Worm (Caenorhabditis elegans) whole organism, L4 larva: Measurements from ENCODE around the gene ctsa-4.1.

Experiments used
- D1046.2 ChIP-seq: fragments of 200-800 bp; sonication (Bioruptor generic); IDR thresholded peaks from 2 replicates; pipeline ENCODE4 v1.3.6; 2022; ENCODE audit warnings: missing genetic modification characterization, missing compliant biosample characterization
- F10B5.3 ChIP-seq: sonication (generic microtip); optimal IDR thresholded peaks from 2 replicates; lab custom pipeline; 2016; ENCODE audit warnings: mild to moderate bottlenecking, missing genetic modification characterization, missing compliant biosample characterization
- F26F4.8 ChIP-seq: fragments of 200-800 bp; sonication (Bioruptor generic); conservative IDR thresholded peaks from 2 replicates; pipeline ENCODE4 v1.3.6; 2022; ENCODE audit warnings: missing genetic modification characterization, missing compliant biosample characterization
- F44E2.7 ChIP-seq: fragments of 200-800 bp; sonication (Bioruptor generic); IDR thresholded peaks from 2 replicates; pipeline ENCODE4 v2.1.2; 2022; ENCODE audit warnings: missing genetic modification characterization, missing compliant biosample characterization
- F49E8.2 ChIP-seq: sonication (generic microtip); optimal IDR thresholded peaks from 2 replicates; lab custom pipeline; 2016; ENCODE audit warnings: missing compliant biosample characterization, mild to moderate bottlenecking, missing genetic modification characterization, borderline replicate concordance
- R02D3.7 ChIP-seq: fragments of 150-350 bp; sonication (generic microtip); optimal IDR thresholded peaks from 3 replicates; lab custom pipeline; 2014; ENCODE audit warnings: missing biosample characterization, missing genetic modification characterization
- T20F7.1 ChIP-seq: fragments of 200-800 bp; sonication (Bioruptor generic); optimal IDR thresholded peaks from 2 replicates; lab custom pipeline; 2018; ENCODE audit warnings: mild to moderate bottlenecking, missing genetic modification characterization, missing compliant biosample characterization
- aha-1 ChIP-seq: fragments of 150-350 bp; peaks from one replicate; lab custom pipeline; 2014; ENCODE audit warnings: missing biosample characterization, missing genetic modification characterization
- attf-4 ChIP-seq: sonication (generic microtip); optimal IDR thresholded peaks from 3 replicates; lab custom pipeline; 2017; ENCODE audit warnings: missing biosample characterization, missing genetic modification characterization
- ceh-20 ChIP-seq: fragments of 200-800 bp; sonication (Bioruptor generic); IDR thresholded peaks from 2 replicates; pipeline ENCODE4 v1.3.6; 2022; ENCODE audit warnings: missing genetic modification reagents, missing genetic modification characterization, missing compliant biosample characterization
- ceh-32 ChIP-seq: sonication (generic microtip); optimal IDR thresholded peaks from 2 replicates; lab custom pipeline; 2016; ENCODE audit warnings: mild to moderate bottlenecking, missing genetic modification characterization, missing compliant biosample characterization; ENCODE audit not compliant: poor library complexity
- cey-2 ChIP-seq: sonication (generic microtip); optimal IDR thresholded peaks from 3 replicates; lab custom pipeline; 2017; ENCODE audit warnings: missing genetic modification characterization, mild to moderate bottlenecking, missing compliant biosample characterization, antibody characterized with exemption, borderline replicate concordance; ENCODE audit not compliant: insufficient read depth
- daf-12 ChIP-seq: fragments of 150-350 bp; optimal IDR thresholded peaks from 2 replicates; lab custom pipeline; 2014; ENCODE audit warnings: missing biosample characterization, missing genetic modification reagents, missing genetic modification characterization
- daf-19 ChIP-seq: fragments of 200-800 bp; sonication (Bioruptor generic); conservative IDR thresholded peaks from 2 replicates; pipeline ENCODE4 v1.3.6; 2022; ENCODE audit warnings: missing genetic modification characterization, missing compliant biosample characterization
- dmd-6 ChIP-seq: fragments of 200-800 bp; sonication (Bioruptor generic); IDR thresholded peaks from 2 replicates; pipeline ENCODE4 v1.3.6; 2022; ENCODE audit warnings: missing genetic modification reagents, missing genetic modification characterization, missing compliant biosample characterization
- dmd-8 ChIP-seq: fragments of 200-800 bp; sonication (Bioruptor generic); IDR thresholded peaks from 2 replicates; pipeline ENCODE4 v1.3.6; 2022; ENCODE audit warnings: missing genetic modification characterization, missing compliant biosample characterization
- dpl-1 ChIP-seq: fragments of 150-350 bp; optimal IDR thresholded peaks from 2 replicates; lab custom pipeline; 2014; ENCODE audit warnings: missing biosample characterization, missing genetic modification reagents, missing genetic modification characterization
- dve-1 ChIP-seq: sonication (generic microtip); optimal IDR thresholded peaks from 2 replicates; lab custom pipeline; 2017; ENCODE audit warnings: antibody characterized with exemption, mild to moderate bottlenecking, missing genetic modification characterization, missing compliant biosample characterization; ENCODE audit not compliant: insufficient read depth
- egl-27 ChIP-seq: sonication (generic microtip); optimal IDR thresholded peaks from 3 replicates; lab custom pipeline; 2017; ENCODE audit warnings: missing biosample characterization, missing genetic modification reagents, missing genetic modification characterization
- fos-1 ChIP-seq: fragments of 150-350 bp; optimal IDR thresholded peaks from 2 replicates; lab custom pipeline; 2014; ENCODE audit warnings: missing biosample characterization, missing genetic modification characterization
- hlh-11 ChIP-seq: fragments of 200-800 bp; sonication (Bioruptor generic); optimal IDR thresholded peaks from 2 replicates; lab custom pipeline; 2018; ENCODE audit warnings: mild to moderate bottlenecking, missing genetic modification characterization, missing compliant biosample characterization
- lim-7 ChIP-seq: fragments of 200-800 bp; sonication (Bioruptor generic); IDR thresholded peaks from 2 replicates; pipeline ENCODE4 v1.3.6; 2022; ENCODE audit warnings: missing genetic modification characterization, missing compliant biosample characterization
- lin-29 ChIP-seq: fragments of 200-800 bp; sonication (Bioruptor generic); IDR thresholded peaks from 2 replicates; pipeline ENCODE4 v1.3.6; 2022; ENCODE audit warnings: missing genetic modification reagents, missing genetic modification characterization, missing compliant biosample characterization
- lin-39 ChIP-seq: fragments of 150-350 bp; optimal IDR thresholded peaks from 2 replicates; lab custom pipeline; 2014; ENCODE audit warnings: missing biosample characterization, missing genetic modification reagents, missing genetic modification characterization
- lir-3 ChIP-seq: sonication (generic microtip); optimal IDR thresholded peaks from 2 replicates; lab custom pipeline; 2016; ENCODE audit warnings: mild to moderate bottlenecking, missing genetic modification characterization, missing compliant biosample characterization
- madf-5 ChIP-seq, 2 experiments: fragments of 200-800 bp; sonication (Bioruptor generic); IDR thresholded peaks; 2 replicates each; pipeline ENCODE4 v1.3.6; 2022; ENCODE audit warnings: missing compliant biosample characterization in 2 of 2, missing genetic modification characterization in 2 of 2
- madf-9 ChIP-seq: fragments of 200-800 bp; sonication (Bioruptor generic); conservative IDR thresholded peaks from 2 replicates; pipeline ENCODE4 v1.3.6; 2022; ENCODE audit warnings: missing genetic modification reagents, missing genetic modification characterization, missing compliant biosample characterization
- mdl-1 ChIP-seq, 2 experiments: fragments of 150-350 bp in 1 of 2; sonication (generic microtip) in 1 of 2; optimal IDR thresholded peaks; 2 replicates each; lab custom pipeline; 2014 to 2017; ENCODE audit warnings: missing biosample characterization in 2 of 2, missing genetic modification characterization in 2 of 2
- mxl-3 ChIP-seq: fragments of 200-800 bp; sonication (Bioruptor generic); optimal IDR thresholded peaks from 2 replicates; lab custom pipeline; 2018; ENCODE audit warnings: mild to moderate bottlenecking, missing genetic modification characterization, missing compliant biosample characterization
- nhr-111 ChIP-seq: fragments of 200-800 bp; sonication (Bioruptor generic); optimal IDR thresholded peaks from 2 replicates; lab custom pipeline; 2018; ENCODE audit warnings: mild to moderate bottlenecking, missing genetic modification characterization, missing compliant biosample characterization
- nhr-237 ChIP-seq: sonication (generic microtip); optimal IDR thresholded peaks from 2 replicates; lab custom pipeline; 2017; ENCODE audit warnings: missing biosample characterization, missing genetic modification characterization
- nhr-28 ChIP-seq: fragments of 150-350 bp; optimal IDR thresholded peaks from 2 replicates; lab custom pipeline; 2014; ENCODE audit warnings: missing biosample characterization, missing genetic modification characterization
- nhr-42 ChIP-seq: fragments of 200-800 bp; sonication (Bioruptor generic); IDR thresholded peaks from 2 replicates; pipeline ENCODE4 v1.3.6; 2022; ENCODE audit warnings: missing genetic modification characterization, missing compliant biosample characterization
- nhr-77 ChIP-seq: fragments of 150-350 bp; optimal IDR thresholded peaks from 2 replicates; lab custom pipeline; 2014; ENCODE audit warnings: missing biosample characterization, missing genetic modification characterization
- pha-4 ChIP-seq, 2 experiments: fragments of 150-350 bp in 1 of 2; fragments of 200-800 bp in 1 of 2; sonication (Bioruptor generic) in 1 of 2; IDR thresholded peaks in 1 of 2; optimal IDR thresholded peaks in 1 of 2; 2 replicates each; pipeline versions ENCODE4 v1.3.6 to Lab custom; 2014 to 2022; ENCODE audit warnings: missing genetic modification characterization in 2 of 2, missing genetic modification reagents in 2 of 2, missing biosample characterization in 1 of 2, missing compliant biosample characterization in 1 of 2
- pqm-1 ChIP-seq: sonication (generic microtip); optimal IDR thresholded peaks from 2 replicates; lab custom pipeline; 2017; ENCODE audit warnings: missing biosample characterization, missing genetic modification characterization
- set-16 ChIP-seq: fragments of 200-800 bp; sonication (Bioruptor generic); IDR thresholded peaks from 2 replicates; pipeline ENCODE4 v1.3.6; 2022; ENCODE audit warnings: missing genetic modification reagents, missing genetic modification characterization, missing compliant biosample characterization
- spr-3 ChIP-seq: fragments of 200-800 bp; sonication (Bioruptor generic); optimal IDR thresholded peaks from 2 replicates; lab custom pipeline; 2018; ENCODE audit warnings: mild to moderate bottlenecking, missing genetic modification characterization, missing compliant biosample characterization
- zag-1 ChIP-seq: fragments of 150-350 bp; optimal IDR thresholded peaks from 2 replicates; lab custom pipeline; 2014; ENCODE audit warnings: missing biosample characterization, missing genetic modification characterization

The ctsa-4.1 gene

DNA sequence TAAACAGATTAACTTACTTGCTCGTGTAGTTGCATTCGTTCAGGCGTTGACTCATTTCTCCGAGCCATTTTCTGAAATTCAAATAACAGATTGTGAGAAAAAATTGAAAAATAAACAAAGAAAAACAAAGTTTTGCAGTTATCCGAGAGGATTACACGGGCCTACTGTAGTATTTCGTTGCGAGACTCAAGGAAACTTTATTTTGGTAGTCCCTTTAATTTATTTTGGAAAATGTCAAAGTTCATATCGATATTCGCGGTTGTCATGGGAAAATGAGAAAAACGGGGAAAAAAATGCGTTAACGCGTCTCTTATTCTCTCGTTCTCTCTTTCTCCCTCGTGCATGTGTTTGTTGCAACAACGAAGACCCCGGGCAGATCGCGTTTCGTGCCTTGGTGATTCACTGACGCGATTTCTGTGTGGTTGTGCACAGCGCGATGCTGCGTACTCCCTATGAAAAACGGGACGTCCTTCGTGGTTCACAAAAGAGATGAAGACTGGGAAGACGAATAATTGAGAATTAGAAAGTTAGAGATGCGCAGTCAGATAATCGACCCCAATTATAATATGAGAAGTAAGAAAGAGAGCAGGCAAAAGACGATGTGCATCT, 35.5 kb upstream of the ctsa-4.1 start, which contains the start of gene set-4 (continued):
- TF ChIP-seq madf-5 (GFP tag; IDR thresholded peaks at IDR 0.05; lab: Robert Waterston, UW) (no peak), dpl-1 (GFP tag; lab: Kevin White, UChicago) (peak; percentile 88), F10B5.3 (peak; percentile 41), F44E2.7 (GFP tag; lab: Robert Waterston, UW) (no peak), F49E8.2 (tag; lab: Kevin White, UChicago) (no peak), lir-3 (no peak), nhr-237 (tag; lab: Kevin White, UChicago) (no peak), nhr-77 (tag; lab: Kevin White, UChicago) (peak; percentile 81), cey-2 (tag; lab: Kevin White, UChicago) (no peak), mdl-1 (tag; optimal IDR thresholded peaks at IDR 0.05; lab: Kevin White, UChicago) (peak; percentile 19 to 94), spr-3 (GFP tag; lab: Kevin White, UChicago) (peak; percentile 68), madf-9 (GFP tag; lab: Robert Waterston, UW) (peak; percentile 64; the same call in 1 of the 2 replicates), aha-1 (tag; lab: Kevin White, UChicago) (peak; percentile 99), dve-1 (tag; lab: Kevin White, UChicago) (peak; percentile 94), nhr-111 (GFP tag; lab: Kevin White, UChicago) (no peak), zag-1 (tag; lab: Kevin White, UChicago) (no peak), dmd-6 (peak; percentile 93), F26F4.8 (no peak), D1046.2 (no peak), nhr-42 (GFP tag; lab: Robert Waterston, UW) (peak; percentile 85), daf-19 (GFP tag; lab: Robert Waterston, UW) (0 out of 2 replicates have a peak, but pooled peaks have one; percentile 59), pha-4 (GFP tag; IDR thresholded peaks at IDR 0.05; lab: Robert Waterston, UW) (peak; percentile 68), pha-4 (tag; optimal IDR thresholded peaks at IDR 0.05; lab: Kevin White, UChicago) (peak; percentile 67), lin-39 (tag; lab: Kevin White, UChicago) (no peak), T20F7.1 (peak; percentile 85), ceh-32 (tag; lab: Kevin White, UChicago) (no peak), R02D3.7 (tag; lab: Kevin White, UChicago) (no peak), lim-7 (no peak)

DNA sequence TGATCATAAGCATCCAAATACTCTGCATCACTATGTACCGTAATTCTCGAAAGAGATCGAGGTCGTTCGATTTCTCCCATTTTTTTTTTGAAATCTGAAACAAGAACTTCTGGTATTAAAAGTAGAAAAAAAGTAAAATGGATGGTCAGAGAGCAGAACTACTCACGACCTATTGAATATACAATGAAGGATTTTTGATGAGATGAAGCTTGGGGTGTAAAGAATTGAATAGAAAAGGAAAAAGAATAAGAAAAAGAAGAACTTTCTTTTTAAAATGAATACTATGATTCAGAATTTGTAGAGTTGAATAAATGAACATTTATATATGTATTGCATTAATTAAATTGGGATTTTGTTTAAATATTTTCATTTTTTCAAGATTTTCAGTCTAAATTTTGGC, 32.9 kb upstream of the ctsa-4.1 start, which contains the start of gene ttc-39B:
TSS of gene ttc-39B (minus strand) at position 101 of the 400 bp plus-strand sequence.
- TF ChIP-seq mdl-1 (tag; optimal IDR thresholded peaks at IDR 0.05; lab: Kevin White, UChicago) (no peak), lir-3 (no peak), dmd-8 (GFP tag; lab: Robert Waterston, UW) (no peak), egl-27 (tag; lab: Kevin White, UChicago) (no peak), attf-4 (no peak), set-16 (GFP tag; lab: Robert Waterston, UW) (no peak), mxl-3 (GFP tag; lab: Kevin White, UChicago) (no peak), daf-19 (GFP tag; lab: Robert Waterston, UW) (no peak), lin-29 (GFP tag; lab: Robert Waterston, UW) (no peak), daf-12 (tag; lab: Kevin White, UChicago) (no peak)

DNA sequence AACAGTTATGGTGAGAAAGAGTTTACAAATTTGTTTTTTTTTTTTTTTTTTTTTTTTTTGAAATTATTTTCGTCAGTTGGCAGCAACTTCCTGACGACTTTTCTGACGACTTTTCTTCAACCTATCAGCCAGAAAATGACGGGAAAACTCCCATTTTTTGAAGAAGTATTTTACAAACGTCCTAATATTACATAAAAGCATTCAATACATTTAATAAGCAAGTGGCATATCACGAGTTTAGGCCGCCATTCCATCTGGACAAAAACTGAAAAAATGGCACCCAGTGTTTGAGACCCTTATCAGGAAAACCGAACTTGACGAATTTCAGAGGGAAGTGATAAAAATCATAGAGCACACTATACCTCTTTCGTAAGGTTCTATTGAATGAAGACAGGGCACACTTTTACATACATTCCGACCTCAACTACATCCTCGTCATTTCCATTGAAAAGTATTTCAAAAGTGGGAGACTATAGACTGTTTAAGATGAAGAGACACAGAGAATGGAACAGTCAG, 32.0 kb upstream of the ctsa-4.1 start:
- TF ChIP-seq pqm-1, result peak; percentile 54
- TF ChIP-seq fos-1 (tag; lab: Kevin White, UChicago), result no peak
- TF ChIP-seq dve-1 (tag; lab: Kevin White, UChicago), result peak; percentile 56
- TF ChIP-seq dmd-6, result peak; percentile 31; the same call in 1 of the 2 replicates
- TF ChIP-seq ceh-20 (GFP tag; lab: Robert Waterston, UW), result no peak
- TF ChIP-seq hlh-11, result peak; percentile 40
- peak; percentile 43 for TF ChIP-seq nhr-28 (tag; lab: Kevin White, UChicago)
